Worm (Caenorhabditis elegans): Measurements from ENCODE around the gene K09F6.13.

The K09F6.13 gene

DNA sequence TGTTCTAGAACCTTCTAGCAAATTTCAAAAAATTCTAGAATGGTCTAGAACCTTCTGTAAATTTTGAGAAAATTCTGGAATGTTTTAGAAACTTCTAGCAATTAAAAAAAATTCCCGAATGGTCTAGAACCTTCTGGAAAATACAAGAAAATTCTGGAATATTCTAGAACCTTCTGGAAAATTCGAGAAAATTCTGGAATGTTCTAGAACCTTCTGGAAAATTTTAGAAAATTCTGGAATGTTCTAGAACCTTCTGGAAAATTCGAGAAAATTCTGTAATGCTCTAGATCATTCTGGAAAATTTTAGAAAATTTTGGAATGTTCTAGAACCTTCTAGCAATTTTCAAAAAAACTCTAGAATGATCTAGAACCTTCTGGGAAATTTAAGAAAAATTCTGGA, 41.5 kb downstream of the K09F6.13 start:
- no peak for TF ChIP-seq rcor-1 (GFP tag; IDR thresholded peaks at IDR 0.05)
- no peak for TF ChIP-seq cebp-1 (GFP tag; IDR thresholded peaks at IDR 0.05)
- TF ChIP-seq cebp-1 (tag; optimal IDR thresholded peaks at IDR 0.05), result no peak
- TF ChIP-seq madf-6 (GFP tag; IDR thresholded peaks at IDR 0.05), result peak; percentile 31; the same call in 1 of the 2 replicates
- no peak for TF ChIP-seq tbx-9 (tag; optimal IDR thresholded peaks at IDR 0.05; ENCODE audit: borderline replicate concordance)
- no peak for TF ChIP-seq let-607 (tag; optimal IDR thresholded peaks at IDR 0.05)
- TF ChIP-seq F37B4.10 (GFP tag; IDR thresholded peaks at IDR 0.05), result no peak
- no peak for TF ChIP-seq tbp1 (GFP tag; optimal IDR thresholded peaks at IDR 0.05)
- no peak for TF ChIP-seq F52B5.7 (tag; optimal IDR thresholded peaks at IDR 0.05)
- TF ChIP-seq ceh-58 (GFP tag; IDR thresholded peaks at IDR 0.05), result no peak
- TF ChIP-seq C17E4.6 (GFP tag; IDR thresholded peaks at IDR 0.05), result no peak
- no peak for TF ChIP-seq attf-6 (GFP tag; IDR thresholded peaks at IDR 0.05)
- no peak for TF ChIP-seq F49E8.2 (tag; optimal IDR thresholded peaks at IDR 0.05; ENCODE audit: insufficient read depth)
- no peak for TF ChIP-seq rec-8 (tag; optimal IDR thresholded peaks at IDR 0.05)
- TF ChIP-seq F57C9.4 (tag; optimal IDR thresholded peaks at IDR 0.05), result no peak
- TF ChIP-seq efl-1 (GFP tag; optimal IDR thresholded peaks at IDR 0.05), result no peak
- TF ChIP-seq lin-35 (GFP tag; optimal IDR thresholded peaks at IDR 0.05), result no peak
- TF ChIP-seq attf-3 (GFP tag; conservative IDR thresholded peaks at IDR 0.05), result no peak
- 0 out of 2 replicates have a peak, but pooled peaks have one; percentile 35 for TF ChIP-seq D2030.7 (GFP tag; IDR thresholded peaks at IDR 0.05)
- TF ChIP-seq lag-1 (GFP tag; IDR thresholded peaks at IDR 0.05), result no peak
- TF ChIP-seq F10E7.11 (tag; optimal IDR thresholded peaks at IDR 0.05), result no peak
- TF ChIP-seq dpl-1 (GFP tag; optimal IDR thresholded peaks at IDR 0.05), result no peak
- no peak for TF ChIP-seq ets-4 (GFP tag; optimal IDR thresholded peaks at IDR 0.05)
- no peak for TF ChIP-seq tlf-1 (GFP tag; optimal IDR thresholded peaks at IDR 0.05)
- TF ChIP-seq ztf-26 (tag; optimal IDR thresholded peaks at IDR 0.05), result no peak
- TF ChIP-seq K11D2.4 (GFP tag; IDR thresholded peaks at IDR 0.05), result no peak
- TF ChIP-seq aptf-3 (GFP tag; IDR thresholded peaks at IDR 0.05), result no peak
- TF ChIP-seq hlh-12 (tag; optimal IDR thresholded peaks at IDR 0.05), result no peak
- peak; percentile 12 for TF ChIP-seq gei-17 (GFP tag; optimal IDR thresholded peaks at IDR 0.05)
- TF ChIP-seq Y53G8AR.9 (GFP tag; conservative IDR thresholded peaks at IDR 0.05), result no peak
- peak; percentile 80 for TF ChIP-seq dox-1 (GFP tag; IDR thresholded peaks at IDR 0.05)
- TF ChIP-seq egl-18 (GFP tag; IDR thresholded peaks at IDR 0.05), result no peak
- no peak for TF ChIP-seq lin-26 (GFP tag; IDR thresholded peaks at IDR 0.05)
- peak; percentile 16 for TF ChIP-seq lsl-1 (GFP tag; optimal IDR thresholded peaks at IDR 0.05)
- TF ChIP-seq ztf-22 (GFP tag; optimal IDR thresholded peaks at IDR 0.05), result no peak
- TF ChIP-seq ekl-4 (GFP tag; IDR thresholded peaks at IDR 0.05), result peak; percentile 19; the same call in 1 of the 2 replicates
- no peak for TF ChIP-seq ceh-91 (GFP tag; IDR thresholded peaks at IDR 0.05)
- no peak for TF ChIP-seq ztf-25 (GFP tag; IDR thresholded peaks at IDR 0.05)
- TF ChIP-seq nfya-2 (GFP tag; IDR thresholded peaks at IDR 0.05), result no peak
- TF ChIP-seq hmg-20 (GFP tag; IDR thresholded peaks at IDR 0.05), result no peak
- no peak for TF ChIP-seq F55B11.4 (tag; optimal IDR thresholded peaks at IDR 0.05; ENCODE audit: borderline replicate concordance, insufficient read depth)
- TF ChIP-seq atf-7 (tag; optimal IDR thresholded peaks at IDR 0.05), result no peak
- no peak for TF ChIP-seq nhr-80 (tag; optimal IDR thresholded peaks at IDR 0.05)
- TF ChIP-seq lin-54 (GFP tag; optimal IDR thresholded peaks at IDR 0.05), result no peak
- TF ChIP-seq hmg-1.2 (GFP tag; IDR thresholded peaks at IDR 0.05), result no peak
- TF ChIP-seq snpc-4 (GFP tag; optimal IDR thresholded peaks at IDR 0.05), result no peak
- no peak for TF ChIP-seq snpc-4 (tag; optimal IDR thresholded peaks at IDR 0.05)
- no peak for TF ChIP-seq B0336.3 (GFP tag; IDR thresholded peaks at IDR 0.05)
- no peak for TF ChIP-seq mcd-1 (GFP tag; IDR thresholded peaks at IDR 0.05)
- TF ChIP-seq Y56A3A.18 (GFP tag; IDR thresholded peaks at IDR 0.05), result no peak

Data from whole organism, young adult.